Worm (Caenorhabditis elegans) whole organism, L1 larva: ENCODE data around the gene F21C10.7.

ENCODE experiments used
- F16B12.6 ChIP-seq: fragments of 150-350 bp; optimal IDR thresholded peaks from 2 replicates; lab custom pipeline; 2014; ENCODE audit warnings: missing biosample characterization, missing genetic modification characterization
- aha-1 ChIP-seq: fragments of 150-350 bp; optimal IDR thresholded peaks from 2 replicates; lab custom pipeline; 2014; ENCODE audit warnings: missing biosample characterization, missing genetic modification characterization
- ama-1 ChIP-seq: fragments of 150-350 bp; optimal IDR thresholded peaks from 2 replicates; lab custom pipeline; 2014
- blmp-1 ChIP-seq: fragments of 150-350 bp; optimal IDR thresholded peaks from 2 replicates; lab custom pipeline; 2014; ENCODE audit warnings: missing biosample characterization, missing genetic modification characterization
- ceh-8 ChIP-seq: fragments of 200-800 bp; sonication (Bioruptor generic); optimal IDR thresholded peaks from 2 replicates; lab custom pipeline; 2018; ENCODE audit warnings: mild to moderate bottlenecking, missing genetic modification characterization, moderate library complexity, missing compliant biosample characterization
- ceh-82 ChIP-seq, 3 experiments: fragments of 150-350 bp in 1 of 3; sonication (generic microtip) in 2 of 3; optimal IDR thresholded peaks; 2 replicates each; lab custom pipeline; 2014 to 2017; ENCODE audit warnings: missing biosample characterization in 3 of 3, missing genetic modification characterization in 3 of 3
- dpl-1 ChIP-seq, 3 experiments: fragments of 150-350 bp in 2 of 3; sonication (generic microtip) in 1 of 3; optimal IDR thresholded peaks; 2 replicates each; lab custom pipeline; 2014 to 2017; ENCODE audit warnings: missing biosample characterization in 3 of 3, missing genetic modification characterization in 3 of 3, missing genetic modification reagents in 3 of 3
- efl-1 ChIP-seq, 4 experiments: fragments of 150-350 bp; optimal IDR thresholded peaks in 3 of 4; peaks in 1 of 4; 1 replicate in 1 of 4; 2 replicates in 3 of 4; lab custom pipeline; 2014; ENCODE audit warnings: missing biosample characterization in 2 of 4, missing genetic modification characterization in 2 of 4, missing genetic modification reagents in 2 of 4
- efl-3 ChIP-seq: fragments of 200-800 bp; sonication (Bioruptor generic); optimal IDR thresholded peaks from 2 replicates; lab custom pipeline; 2018; ENCODE audit warnings: mild to moderate bottlenecking, missing genetic modification characterization, missing compliant biosample characterization
- egl-27 ChIP-seq, 2 experiments: fragments of 150-350 bp in 1 of 2; sonication (generic microtip); optimal IDR thresholded peaks; 3 replicates each; lab custom pipeline; 2017 to 2018; ENCODE audit warnings: missing biosample characterization in 2 of 2, missing genetic modification characterization in 2 of 2, missing genetic modification reagents in 2 of 2
- elt-3 ChIP-seq, 6 experiments: fragments of 150-350 bp in 1 of 6; sonication (generic microtip); optimal IDR thresholded peaks; 2 replicates each; lab custom pipeline; 2017 to 2018; ENCODE audit warnings: missing biosample characterization in 6 of 6, missing genetic modification characterization in 6 of 6, inconsistent platforms in 1 of 6
- fkh-4 ChIP-seq: sonication (generic microtip); optimal IDR thresholded peaks from 2 replicates; lab custom pipeline; 2016; ENCODE audit warnings: missing compliant biosample characterization, missing genetic modification characterization, borderline replicate concordance
- hlh-4 ChIP-seq: sonication (generic microtip); optimal IDR thresholded peaks from 2 replicates; lab custom pipeline; 2016; ENCODE audit warnings: mild to moderate bottlenecking, missing genetic modification characterization, missing compliant biosample characterization
- irx-1 ChIP-seq: sonication (generic microtip); optimal IDR thresholded peaks from 2 replicates; lab custom pipeline; 2016; ENCODE audit warnings: missing genetic modification characterization, missing compliant biosample characterization
- jun-1 ChIP-seq: fragments of 150-350 bp; optimal IDR thresholded peaks from 2 replicates; lab custom pipeline; 2014; ENCODE audit warnings: missing biosample characterization, missing genetic modification reagents, missing genetic modification characterization
- lin-13 ChIP-seq: fragments of 150-350 bp; optimal IDR thresholded peaks from 2 replicates; lab custom pipeline; 2014; ENCODE audit warnings: missing biosample characterization, missing genetic modification reagents, missing genetic modification characterization
- lin-14 ChIP-seq: fragments of 200-800 bp; sonication (Bioruptor generic); optimal IDR thresholded peaks from 2 replicates; lab custom pipeline; 2018; ENCODE audit warnings: mild to moderate bottlenecking, missing genetic modification characterization, moderate library complexity, missing compliant biosample characterization
- lin-39 ChIP-seq: fragments of 150-350 bp; optimal IDR thresholded peaks from 2 replicates; lab custom pipeline; 2014; ENCODE audit warnings: missing biosample characterization, missing genetic modification reagents, missing genetic modification characterization
- lir-3 ChIP-seq: sonication (generic microtip); optimal IDR thresholded peaks from 2 replicates; lab custom pipeline; 2016; ENCODE audit warnings: mild to moderate bottlenecking, missing genetic modification characterization, moderate library complexity, missing compliant biosample characterization; ENCODE audit not compliant: poor library complexity
- lsy-2 ChIP-seq, 2 experiments: fragments of 150-350 bp; optimal IDR thresholded peaks; 2 replicates each; lab custom pipeline; 2014; ENCODE audit warnings: missing biosample characterization in 2 of 2, missing genetic modification characterization in 2 of 2
- mdl-1 ChIP-seq, 2 experiments: fragments of 150-350 bp; optimal IDR thresholded peaks; 2 replicates each; lab custom pipeline; 2014 to 2017; ENCODE audit warnings: missing biosample characterization in 2 of 2, missing genetic modification characterization in 2 of 2, inconsistent platforms in 1 of 2
- nhr-20 ChIP-seq: sonication (generic microtip); optimal IDR thresholded peaks from 2 replicates; lab custom pipeline; 2016; ENCODE audit warnings: mild to moderate bottlenecking, missing genetic modification characterization, missing compliant biosample characterization
- nhr-47 ChIP-seq: sonication (generic microtip); optimal IDR thresholded peaks from 2 replicates; lab custom pipeline; 2016; ENCODE audit warnings: mild to moderate bottlenecking, missing genetic modification characterization, moderate library complexity, missing compliant biosample characterization
- nhr-84 ChIP-seq: sonication (generic microtip); optimal IDR thresholded peaks from 2 replicates; lab custom pipeline; 2017; ENCODE audit warnings: missing biosample characterization, missing genetic modification characterization
- nhr-85 ChIP-seq: sonication (generic microtip); peaks from one replicate; lab custom pipeline; 2016; ENCODE audit warnings: missing genetic modification characterization, inconsistent platforms, missing compliant biosample characterization
- nhr-90 ChIP-seq: sonication (generic microtip); optimal IDR thresholded peaks from 2 replicates; lab custom pipeline; 2016; ENCODE audit warnings: mild to moderate bottlenecking, missing genetic modification characterization, missing compliant biosample characterization; ENCODE audit not compliant: poor library complexity
- pag-3 ChIP-seq: sonication (generic microtip); optimal IDR thresholded peaks from 2 replicates; lab custom pipeline; 2017; ENCODE audit warnings: missing genetic modification characterization, mild to moderate bottlenecking, missing compliant biosample characterization, antibody characterized with exemption, borderline replicate concordance; ENCODE audit not compliant: insufficient read depth
- pax-3 ChIP-seq: fragments of 200-800 bp; sonication (Bioruptor generic); optimal IDR thresholded peaks from 2 replicates; lab custom pipeline; 2018; ENCODE audit warnings: mild to moderate bottlenecking, missing genetic modification characterization, moderate library complexity, missing compliant biosample characterization
- rnt-1 ChIP-seq: sonication (generic microtip); optimal IDR thresholded peaks from 2 replicates; lab custom pipeline; 2016; ENCODE audit warnings: mild to moderate bottlenecking, missing genetic modification characterization, moderate library complexity, missing compliant biosample characterization
- skn-1 ChIP-seq: fragments of 150-350 bp; optimal IDR thresholded peaks from 2 replicates; lab custom pipeline; 2014; ENCODE audit warnings: missing biosample characterization, missing genetic modification characterization
- snu-23 ChIP-seq: sonication (generic microtip); optimal IDR thresholded peaks from 2 replicates; lab custom pipeline; 2016; ENCODE audit warnings: missing genetic modification characterization, missing compliant biosample characterization
- swsn-7 ChIP-seq: sonication (generic microtip); optimal IDR thresholded peaks from 2 replicates; lab custom pipeline; 2016; ENCODE audit warnings: missing genetic modification characterization, missing compliant biosample characterization
- unc-130 ChIP-seq: fragments of 150-350 bp; optimal IDR thresholded peaks from 2 replicates; lab custom pipeline; 2017; ENCODE audit warnings: missing biosample characterization, missing genetic modification characterization, inconsistent platforms
- unc-30 ChIP-seq: sonication (generic microtip); optimal IDR thresholded peaks from 2 replicates; lab custom pipeline; 2017; ENCODE audit warnings: missing biosample characterization, missing genetic modification characterization
- unc-86 ChIP-seq: sonication (generic microtip); optimal IDR thresholded peaks from 2 replicates; lab custom pipeline; 2016; ENCODE audit warnings: missing genetic modification characterization, missing compliant biosample characterization
- vab-15 ChIP-seq: sonication (generic microtip); optimal IDR thresholded peaks from 2 replicates; lab custom pipeline; 2017; ENCODE audit warnings: missing genotype, mild to moderate bottlenecking, missing genetic modification characterization, missing compliant biosample characterization
- zag-1 ChIP-seq: fragments of 150-350 bp; optimal IDR thresholded peaks from 2 replicates; lab custom pipeline; 2014; ENCODE audit warnings: missing biosample characterization, missing genetic modification characterization

The F21C10.7 gene

ce11 chrV:9112467-9112866 is at the start of gene F21C10.7:
F21C10.7 (plus strand) TSS chrV:9112767.
- TF ChIP-seq F16B12.6 (tag; lab: Kevin White, UChicago) = no peak
- TF ChIP-seq irx-1 (tag; lab: Kevin White, UChicago) = no peak
- no peak for TF ChIP-seq elt-3 (tag; optimal IDR thresholded peaks at IDR 0.05; lab: Kevin White, UChicago)
- no peak for TF ChIP-seq efl-3 (GFP tag; lab: Kevin White, UChicago)
- TF ChIP-seq lir-3 (tag; lab: Kevin White, UChicago) = no peak
- no peak for TF ChIP-seq nhr-47
- TF ChIP-seq lin-39 (tag; lab: Kevin White, UChicago) = no peak
- TF ChIP-seq pag-3 (tag; lab: Kevin White, UChicago) = no peak
- no peak for TF ChIP-seq ceh-8 (GFP tag; lab: Kevin White, UChicago)

- peak; percentile 23 for TF ChIP-seq nhr-85 (tag; lab: Kevin White, UChicago)
- TF ChIP-seq blmp-1 = peak; percentile 18
- TF ChIP-seq unc-86 (tag; lab: Kevin White, UChicago) = no peak
- TF ChIP-seq fkh-4 (tag; lab: Kevin White, UChicago) = no peak
- no peak for TF ChIP-seq hlh-4 (tag; lab: Kevin White, UChicago)
- TF ChIP-seq egl-27 (tag; optimal IDR thresholded peaks at IDR 0.05; lab: Kevin White, UChicago) = no peak
- no peak for TF ChIP-seq efl-1 (optimal IDR thresholded peaks at IDR 0.05; lab: Kevin White, UChicago)
- TF ChIP-seq efl-1 (GFP tag; optimal IDR thresholded peaks at IDR 0.05 in 1 of 2; lab: Kevin White, UChicago) = peak in 1 of 2 experiments; percentile 89
- no peak for TF ChIP-seq dpl-1 (GFP tag; optimal IDR thresholded peaks at IDR 0.05; lab: Kevin White, UChicago)
- TF ChIP-seq, all 84 proteins: peak for 3
Observed at ce11 chrV:9063134-9063533, 49.4 kb upstream of the F21C10.7 start.

- TF ChIP-seq nhr-85 (tag; lab: Kevin White, UChicago) (peak; percentile 54), efl-1 (optimal IDR thresholded peaks at IDR 0.05; lab: Kevin White, UChicago) (no peak), efl-1 (GFP tag; optimal IDR thresholded peaks at IDR 0.05 in 1 of 2; lab: Kevin White, UChicago) (peak in 1 of 2 experiments; percentile 29), unc-130 (tag; lab: Kevin White, UChicago) (no peak), vab-15 (tag; lab: Kevin White, UChicago) (no peak)
Observed at ce11 chrV:9065001-9065400, 47.6 kb upstream of the F21C10.7 start.

ce11 chrV:9065915-9066314 is 46.7 kb upstream of the F21C10.7 start:
- peak; percentile 91 for TF ChIP-seq nhr-85 (tag; lab: Kevin White, UChicago)
- TF ChIP-seq snu-23 = peak; percentile 16
- TF ChIP-seq lsy-2 (tag; optimal IDR thresholded peaks at IDR 0.05; lab: Kevin White, UChicago) = peak in 1 of 2 experiments; percentile 3
- peak; percentile 62 for TF ChIP-seq lin-14 (GFP tag; lab: Kevin White, UChicago)
- TF ChIP-seq blmp-1 = peak; percentile 72
- no peak for TF ChIP-seq nhr-90 (tag; lab: Kevin White, UChicago)
- TF ChIP-seq jun-1 = no peak
- TF ChIP-seq rnt-1 (tag; lab: Kevin White, UChicago) = no peak
- TF ChIP-seq nhr-20 (tag; lab: Kevin White, UChicago) = peak; percentile 11

ce11 chrV:9067678-9068077 is 44.9 kb upstream of the F21C10.7 start, which contains the start of gene fip-2:
fip-2 (plus strand) TSS chrV:9067978.
- no peak for TF ChIP-seq unc-30 (tag; lab: Kevin White, UChicago)
- no peak for TF ChIP-seq nhr-84 (tag; lab: Kevin White, UChicago)
- TF ChIP-seq aha-1 (tag; lab: Kevin White, UChicago) = no peak

- TF ChIP-seq efl-3 (GFP tag; lab: Kevin White, UChicago) (no peak), rnt-1 (tag; lab: Kevin White, UChicago) (no peak), skn-1 (no peak), zag-1 (tag; lab: Kevin White, UChicago) (no peak), lsy-2 (tag; optimal IDR thresholded peaks at IDR 0.05; lab: Kevin White, UChicago) (no peak), ceh-82 (tag; optimal IDR thresholded peaks at IDR 0.05; lab: Kevin White, UChicago) (no peak), pax-3 (tag; lab: Kevin White, UChicago) (no peak), lin-13 (GFP tag; lab: Kevin White, UChicago) (no peak), mdl-1 (tag; optimal IDR thresholded peaks at IDR 0.05; lab: Kevin White, UChicago) (no peak), lin-39 (tag; lab: Kevin White, UChicago) (no peak), swsn-7 (tag; lab: Kevin White, UChicago) (no peak), nhr-85 (tag; lab: Kevin White, UChicago) (no peak), hlh-4 (tag; lab: Kevin White, UChicago) (no peak), ama-1 (lab: Kevin White, UChicago) (no peak)
Observed at ce11 chrV:9069680-9070079, 42.9 kb upstream of the F21C10.7 start, which contains the start of gene T27E4.5. T27E4.5 (minus strand) TSS chrV:9069780.
